Fruit fly (Drosophila melanogaster): ENCODE results near the gene CG13481.

DNA sequence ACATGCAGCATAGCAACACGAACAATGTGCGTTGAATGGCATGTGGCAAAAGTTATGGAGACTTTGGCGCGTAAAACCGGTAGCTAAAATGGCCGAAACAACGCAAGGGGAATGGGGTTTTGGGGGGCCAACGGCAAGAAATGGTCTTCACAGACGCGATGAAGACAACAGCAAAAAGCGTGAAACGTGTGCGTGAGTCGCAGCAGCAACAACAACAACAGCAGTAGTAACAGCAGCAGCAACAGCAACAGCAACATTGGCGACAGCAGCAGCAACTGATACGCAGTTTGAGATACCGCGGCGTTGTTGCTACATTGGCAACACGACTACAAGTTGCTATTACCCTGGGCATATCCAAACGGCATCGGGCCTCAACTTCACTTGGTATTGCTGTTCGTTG lies 47.6 kb downstream of the CG13481 start:
- TF ChIP-seq Snoo (tag; optimal IDR thresholded peaks at IDR 0.05): no peak
- no peak for TF ChIP-seq rn (GFP tag; IDR thresholded peaks at IDR 0.05)
- TF ChIP-seq CG4496 (GFP tag; IDR thresholded peaks at IDR 0.05): 0 out of 3 replicates have a peak, but pooled peaks have one; percentile 35
- no peak for TF ChIP-seq CG9948 (tag; optimal IDR thresholded peaks at IDR 0.05)
- no peak for TF ChIP-seq CG32121 (GFP tag; IDR thresholded peaks at IDR 0.05)
- TF ChIP-seq Ets98B (GFP tag; IDR thresholded peaks at IDR 0.05): no peak; the same call in 1 of the 2 replicates
- no peak for TF ChIP-seq CG34367 (tag; optimal IDR thresholded peaks at IDR 0.05)
- no peak for TF ChIP-seq gl (tag; optimal IDR thresholded peaks at IDR 0.05)
- no peak for TF ChIP-seq D1 (tag; optimal IDR thresholded peaks at IDR 0.05)

Data from whole organism, pupa.